Worm (Caenorhabditis elegans) whole organism, early embryonic: ENCODE data around the gene unc-42.

ENCODE experiments used
- F13C5.2 ChIP-seq: sonication (generic microtip); optimal IDR thresholded peaks from 2 replicates; lab custom pipeline; 2017; ENCODE audit warnings: mild to moderate bottlenecking, missing genetic modification characterization, inconsistent platforms, missing compliant biosample characterization
- aly-1 ChIP-seq: sonication (generic microtip); optimal IDR thresholded peaks from 2 replicates; lab custom pipeline; 2016; ENCODE audit warnings: missing genetic modification characterization, missing compliant biosample characterization
- ama-1 ChIP-seq: fragments of 150-350 bp; optimal IDR thresholded peaks from 2 replicates; lab custom pipeline; 2014
- ceh-36 ChIP-seq: sonication (generic microtip); optimal IDR thresholded peaks from 2 replicates; lab custom pipeline; 2016; ENCODE audit warnings: missing genetic modification characterization, inconsistent platforms, missing compliant biosample characterization
- hmbx-1 ChIP-seq: sonication (generic microtip); optimal IDR thresholded peaks from 2 replicates; lab custom pipeline; 2016; ENCODE audit warnings: mild to moderate bottlenecking, missing genetic modification characterization, missing compliant biosample characterization
- hmg-4 ChIP-seq: fragments of 200-800 bp; sonication (Bioruptor generic); optimal IDR thresholded peaks from 2 replicates; lab custom pipeline; 2018; ENCODE audit warnings: mild to moderate bottlenecking, missing genetic modification characterization, missing compliant biosample characterization
- pes-1 ChIP-seq: fragments of 200-800 bp; sonication (Bioruptor generic); IDR thresholded peaks from 2 replicates; pipeline ENCODE4 v1.3.6; 2022; ENCODE audit warnings: missing genetic modification reagents, missing genetic modification characterization, missing compliant biosample characterization
- tbx-11 ChIP-seq: fragments of 200-800 bp; sonication (Bioruptor generic); IDR thresholded peaks from 2 replicates; pipeline ENCODE4 v1.3.6; 2022; ENCODE audit warnings: missing genetic modification characterization, missing compliant biosample characterization

DNA sequence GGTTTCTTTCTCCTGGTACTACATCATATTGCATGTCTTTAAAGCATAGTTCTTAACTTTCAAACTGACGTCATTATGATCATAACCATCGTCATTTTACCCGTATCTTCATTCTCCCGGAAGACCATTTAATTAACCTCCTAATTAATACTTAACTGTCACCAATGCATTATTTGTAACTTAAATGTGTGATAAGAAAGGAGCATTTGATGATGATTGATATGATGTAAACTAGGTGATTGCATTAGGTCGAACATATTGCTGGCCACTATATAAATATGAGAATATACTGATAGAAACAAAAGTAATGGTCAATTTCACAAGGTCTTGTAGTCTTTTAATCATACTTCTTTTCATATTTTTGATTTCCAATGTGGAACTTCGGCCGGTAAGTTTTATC lies 12.9 kb downstream of the unc-42 start, which contains the start of gene hrg-3:
- no peak for TF ChIP-seq pes-1 (GFP tag; lab: Robert Waterston, UW)
- TF ChIP-seq ama-1, result no peak
- TF ChIP-seq hmg-4 (GFP tag; lab: Kevin White, UChicago), result no peak
- no peak for TF ChIP-seq hmbx-1 (tag; lab: Kevin White, UChicago)
- TF ChIP-seq F13C5.2, result no peak
- no peak for TF ChIP-seq aly-1 (tag; lab: Kevin White, UChicago)
- TF ChIP-seq ceh-36, result no peak
- no peak for TF ChIP-seq tbx-11 (GFP tag; lab: Robert Waterston, UW)
